Fruit fly (Drosophila melanogaster) whole organism, adult: ENCODE measurements around the gene CG34309.

ENCODE experiments used
- CG11617 ChIP-seq: fragments of 200-800 bp; sonication (Bioruptor generic); optimal IDR thresholded peaks from 2 replicates; lab custom pipeline; 2017; ENCODE audit warnings: mild to moderate bottlenecking, missing biosample characterization, missing genetic modification reagents, missing genetic modification characterization
- CG12768 ChIP-seq: fragments of 200-800 bp; sonication (Bioruptor generic); optimal IDR thresholded peaks from 2 replicates; lab custom pipeline; 2017; ENCODE audit warnings: missing biosample characterization, missing genetic modification characterization, mild to moderate bottlenecking, moderate library complexity, missing genetic modification reagents
- CG14711 ChIP-seq: fragments of 200-800 bp; sonication (Bioruptor generic); optimal IDR thresholded peaks from 2 replicates; lab custom pipeline; 2018; ENCODE audit warnings: missing biosample characterization, mild to moderate bottlenecking, missing genetic modification characterization, moderate library complexity
- CG1620 ChIP-seq: fragments of 200-800 bp; sonication (Bioruptor generic); optimal IDR thresholded peaks from 2 replicates; lab custom pipeline; 2016; ENCODE audit warnings: missing biosample characterization, missing genetic modification characterization
- CG33017 ChIP-seq: fragments of 200-800 bp; sonication (Bioruptor generic); optimal IDR thresholded peaks from 2 replicates; lab custom pipeline; 2018; ENCODE audit warnings: missing biosample characterization, mild to moderate bottlenecking, missing genetic modification characterization, moderate library complexity
- CG5204 ChIP-seq: fragments of 200-800 bp; sonication (Bioruptor generic); optimal IDR thresholded peaks from 2 replicates; lab custom pipeline; 2016; ENCODE audit warnings: missing biosample characterization, missing genetic modification characterization
- CG7045 ChIP-seq: fragments of 200-800 bp; sonication (Bioruptor generic); optimal IDR thresholded peaks from 2 replicates; lab custom pipeline; 2017; ENCODE audit warnings: missing biosample characterization, mild to moderate bottlenecking, missing genetic modification characterization
- CG7101 ChIP-seq: fragments of 200-800 bp; sonication (Bioruptor generic); optimal IDR thresholded peaks from 2 replicates; lab custom pipeline; 2018; ENCODE audit warnings: missing biosample characterization, mild to moderate bottlenecking, missing genetic modification characterization, moderate library complexity
- Clk ChIP-seq: fragments of 200-800 bp; sonication (Bioruptor generic); optimal IDR thresholded peaks from 2 replicates; lab custom pipeline; 2017; ENCODE audit warnings: missing biosample characterization, missing genetic modification characterization
- Crg-1 ChIP-seq: fragments of 200-800 bp; sonication (Bioruptor generic); optimal IDR thresholded peaks from 2 replicates; lab custom pipeline; 2016; ENCODE audit warnings: missing biosample characterization, missing genetic modification characterization
- Hr96 ChIP-seq: fragments of 200-800 bp; sonication (Bioruptor generic); optimal IDR thresholded peaks from 2 replicates; lab custom pipeline; 2016; ENCODE audit warnings: missing biosample characterization, missing genetic modification characterization
- Mnt ChIP-seq: fragments of 200-800 bp; sonication (Bioruptor generic); optimal IDR thresholded peaks from 2 replicates; lab custom pipeline; 2016; ENCODE audit warnings: missing biosample characterization, mild to moderate bottlenecking, missing genetic modification characterization
- bab1 ChIP-seq: fragments of 200-800 bp; sonication (Bioruptor generic); optimal IDR thresholded peaks from 3 replicates; lab custom pipeline; 2019; ENCODE audit warnings: missing biosample characterization, mild to moderate bottlenecking, missing genetic modification characterization, moderate library complexity
- cic ChIP-seq: fragments of 200-800 bp; sonication (Bioruptor generic); optimal IDR thresholded peaks from 2 replicates; lab custom pipeline; 2017; ENCODE audit warnings: missing biosample characterization, mild to moderate bottlenecking, missing genetic modification characterization, moderate library complexity
- cnc ChIP-seq, 2 experiments: fragments of >200 bp; optimal IDR thresholded peaks; 2 replicates each; lab custom pipeline; 2017
- kay ChIP-seq: fragments of 200-800 bp; sonication (Bioruptor generic); peaks from one replicate; lab custom pipeline; 2016; ENCODE audit warnings: missing biosample characterization, missing genetic modification characterization, borderline replicate concordance
- ovo ChIP-seq: fragments of 200-800 bp; sonication (Bioruptor generic); optimal IDR thresholded peaks from 2 replicates; lab custom pipeline; 2016; ENCODE audit warnings: missing biosample characterization, missing genetic modification characterization
- pad ChIP-seq: fragments of 200-800 bp; sonication (Bioruptor generic); optimal IDR thresholded peaks from 3 replicates; lab custom pipeline; 2017; ENCODE audit warnings: missing biosample characterization, missing genetic modification characterization, mild to moderate bottlenecking, moderate library complexity, missing genetic modification reagents
- tj ChIP-seq: fragments of 200-800 bp; sonication (Bioruptor generic); optimal IDR thresholded peaks from 3 replicates; lab custom pipeline; 2017; ENCODE audit warnings: missing biosample characterization, mild to moderate bottlenecking, missing genetic modification characterization, moderate library complexity
- toe ChIP-seq: fragments of 200-800 bp; sonication (Bioruptor generic); optimal IDR thresholded peaks from 2 replicates; lab custom pipeline; 2016; ENCODE audit warnings: missing biosample characterization, missing genetic modification characterization

The CG34309 gene

dm6 chr3R:13369348-13369747, 3.1 kb upstream of the CG34309 start, which contains the start of gene CheA87a:
CheA87a (plus strand) TSS chr3R:13369648.
- TF ChIP-seq Clk (no peak), kay (GFP tag; lab: Kevin White, UChicago) (peak; percentile 31)

DNA sequence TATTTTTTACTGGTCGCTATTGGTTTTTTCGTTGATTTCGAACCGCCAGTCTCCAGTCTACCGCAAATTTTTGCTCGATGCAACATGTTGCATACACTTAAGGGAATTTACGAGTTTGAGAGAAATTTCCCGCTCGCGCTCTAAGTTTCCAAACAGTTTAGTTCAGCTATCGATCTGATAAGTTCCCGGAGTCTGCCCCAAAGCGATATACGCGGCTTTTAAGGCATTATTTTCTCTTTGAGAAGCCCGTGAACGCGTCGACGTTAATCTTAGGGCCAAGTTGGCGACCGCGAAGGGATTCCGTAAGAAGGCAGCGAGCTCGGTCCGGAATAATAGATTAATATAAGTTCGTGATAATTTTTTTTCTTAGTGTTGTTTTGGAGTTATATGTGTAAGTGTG, 2.5 kb downstream of the CG34309 start:
- TF ChIP-seq Hr96: no peak

DNA sequence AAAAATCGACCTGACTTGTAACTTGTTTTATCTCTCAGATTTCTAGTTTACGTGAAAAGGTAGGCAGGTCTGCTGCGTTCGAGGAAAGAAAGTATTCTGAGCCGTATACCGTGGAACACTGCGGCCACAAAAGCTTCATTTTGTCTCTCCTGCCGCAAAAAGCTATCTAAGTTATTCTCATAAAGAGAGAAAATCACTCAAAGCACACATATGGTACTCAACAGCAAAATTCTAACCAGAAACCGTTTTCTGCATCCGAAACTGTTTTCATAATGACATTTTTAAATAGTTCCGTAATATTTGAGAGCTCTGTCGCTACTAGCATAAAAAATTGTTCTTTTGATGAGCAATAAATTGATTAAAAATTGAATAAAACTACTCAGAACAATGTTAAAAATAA, 7.2 kb downstream of the CG34309 start, which contains the start of the genes CG9813 and CG8870:
Gene CG9813, minus strand, starts transcription at position 101 of the 400 bp plus-strand sequence.
Gene CG8870, plus strand, starts transcription at position 168 of the 400 bp plus-strand sequence.
- TF ChIP-seq CG7045 (GFP tag; lab: Kevin White, UChicago) (no peak), Crg-1 (GFP tag; lab: Kevin White, UChicago) (no peak), ovo (GFP tag; lab: Kevin White, UChicago) (no peak), CG7101 (tag; lab: Kevin White, UChicago) (no peak), cic (GFP tag; lab: Kevin White, UChicago) (no peak), CG33017 (no peak), kay (GFP tag; lab: Kevin White, UChicago) (no peak), tj (GFP tag; lab: Kevin White, UChicago) (no peak), CG1620 (no peak)

DNA sequence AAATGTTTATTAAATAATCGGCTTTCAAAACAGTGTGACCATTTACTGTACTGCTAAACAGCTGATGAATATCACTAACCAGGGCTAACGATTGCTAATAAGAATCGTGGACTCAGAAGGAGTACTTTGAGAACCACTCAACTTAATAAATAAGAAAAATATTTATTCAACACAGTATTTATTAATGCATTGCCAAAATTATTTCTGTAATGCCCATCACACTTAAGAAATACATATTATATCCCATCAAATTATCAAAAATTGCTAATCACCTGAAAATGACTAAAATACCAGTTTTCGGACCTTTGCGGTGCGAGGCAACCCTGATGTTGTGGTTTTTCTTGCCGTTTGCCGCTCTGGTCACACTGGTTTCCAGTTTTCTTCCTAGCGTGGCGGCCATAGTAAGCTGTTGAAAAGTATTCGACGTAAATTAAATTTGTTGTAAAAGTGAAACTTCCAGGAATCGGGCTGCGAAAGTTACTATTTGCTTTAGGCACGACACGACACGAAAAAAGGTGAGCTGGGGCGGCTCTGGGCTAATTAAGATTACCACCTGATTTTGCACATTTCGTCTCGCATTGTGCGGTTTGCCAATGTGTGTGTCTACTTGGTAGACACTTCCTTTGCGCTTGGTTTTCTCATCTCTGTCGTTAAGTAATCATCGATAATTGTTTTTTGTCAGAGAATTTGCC, 9.5 kb downstream of the CG34309 start, which contains the start of the genes mRpS21 and Droj2:
Gene mRpS21, minus strand, starts transcription at position 66 of the 692 bp plus-strand sequence.
Gene Droj2, plus strand, starts transcription at position 363 of the 692 bp plus-strand sequence.
- no peak for TF ChIP-seq cnc (optimal IDR thresholded peaks at IDR 0.05; lab: Kevin White, UChicago)
- TF ChIP-seq Mnt (GFP tag; lab: Kevin White, UChicago): peak; percentile 30
- peak; percentile 39 for TF ChIP-seq CG11617
- TF ChIP-seq kay (GFP tag; lab: Kevin White, UChicago): no peak
- TF ChIP-seq CG33017: peak; percentile 34
- TF ChIP-seq CG1620: peak; percentile 71
- peak; percentile 82 for TF ChIP-seq CG5204 (GFP tag; lab: Kevin White, UChicago)
- TF ChIP-seq toe (GFP tag; lab: Kevin White, UChicago): peak; percentile 80
- peak; percentile 47 for TF ChIP-seq CG7045 (GFP tag; lab: Kevin White, UChicago)
- TF ChIP-seq CG7101 (tag; lab: Kevin White, UChicago): peak; percentile 68
- peak; percentile 66 for TF ChIP-seq bab1 (GFP tag; lab: Kevin White, UChicago)
- TF ChIP-seq pad (GFP tag; lab: Kevin White, UChicago): peak; percentile 25
- no peak for TF ChIP-seq Hr96
- peak; percentile 92 for TF ChIP-seq CG14711
- TF ChIP-seq Crg-1 (GFP tag; lab: Kevin White, UChicago): peak; percentile 63
- TF ChIP-seq Clk: peak; percentile 56
- TF ChIP-seq CG12768: peak; percentile 39
- peak; percentile 37 for TF ChIP-seq ovo (GFP tag; lab: Kevin White, UChicago)
- TF ChIP-seq cic (GFP tag; lab: Kevin White, UChicago): no peak
- TF ChIP-seq tj (GFP tag; lab: Kevin White, UChicago): peak; percentile 40

DNA sequence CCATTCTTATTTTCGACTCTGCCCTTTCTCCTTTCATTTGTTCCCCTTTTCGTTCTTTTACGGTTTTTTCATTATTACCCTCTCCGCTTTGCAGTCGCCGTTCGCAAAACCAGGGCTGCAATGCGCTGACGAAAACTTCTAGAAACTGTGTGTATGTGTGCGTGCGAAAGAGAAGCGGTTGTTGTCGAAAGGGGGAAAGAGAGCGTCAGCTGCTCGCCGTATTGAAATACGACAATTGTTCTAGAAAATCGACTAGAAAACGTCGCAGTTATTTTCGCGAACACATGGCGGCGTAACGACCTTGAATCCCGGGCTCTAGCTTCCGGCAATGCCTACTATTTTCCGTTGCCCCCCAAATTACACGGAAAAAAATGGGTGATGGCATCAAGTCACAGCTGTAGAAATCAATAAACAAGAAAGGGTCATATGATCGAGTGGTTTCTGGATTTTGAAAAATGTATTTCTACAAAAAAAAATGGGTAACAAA, 10.3 kb downstream of the CG34309 start:
- no peak for TF ChIP-seq CG7045 (GFP tag; lab: Kevin White, UChicago)
- TF ChIP-seq bab1 (GFP tag; lab: Kevin White, UChicago): peak; percentile 3
- no peak for TF ChIP-seq Hr96
- TF ChIP-seq CG11617: peak; percentile 50
- TF ChIP-seq Mnt (GFP tag; lab: Kevin White, UChicago): peak; percentile 86
- peak; percentile 22 for TF ChIP-seq CG14711
- no peak for TF ChIP-seq cnc (optimal IDR thresholded peaks at IDR 0.05; lab: Kevin White, UChicago)
- TF ChIP-seq pad (GFP tag; lab: Kevin White, UChicago): peak; percentile 92
- TF ChIP-seq CG7101 (tag; lab: Kevin White, UChicago): peak; percentile 23
- no peak for TF ChIP-seq CG5204 (GFP tag; lab: Kevin White, UChicago)
- no peak for TF ChIP-seq Clk
- TF ChIP-seq CG12768: peak; percentile 21
- TF ChIP-seq ovo (GFP tag; lab: Kevin White, UChicago): peak; percentile 15
- TF ChIP-seq Crg-1 (GFP tag; lab: Kevin White, UChicago): no peak
- TF ChIP-seq kay (GFP tag; lab: Kevin White, UChicago): peak; percentile 93
- no peak for TF ChIP-seq toe (GFP tag; lab: Kevin White, UChicago)
- TF ChIP-seq CG1620: no peak
- no peak for TF ChIP-seq tj (GFP tag; lab: Kevin White, UChicago)
- TF ChIP-seq CG33017: peak; percentile 31
- TF ChIP-seq cic (GFP tag; lab: Kevin White, UChicago): peak; percentile 32

DNA sequence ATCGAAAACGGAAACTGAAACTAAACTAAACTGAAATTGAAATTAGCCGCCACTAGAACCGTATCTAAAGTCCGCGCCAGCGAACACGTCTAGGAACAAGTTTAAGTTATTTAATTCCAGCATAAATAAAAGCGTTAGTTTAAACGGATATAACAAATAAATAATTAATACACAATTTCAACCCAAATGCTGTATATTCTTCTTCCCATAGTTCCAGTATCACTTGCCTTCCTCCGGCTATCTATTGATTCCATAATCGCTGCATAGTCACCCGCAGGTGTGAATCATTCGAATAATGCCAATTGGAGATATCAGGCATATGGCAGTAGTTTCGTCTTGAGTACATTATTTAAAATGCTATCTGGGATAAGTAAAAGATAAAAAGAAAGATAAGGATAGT, 12.7 kb downstream of the CG34309 start:
- TF ChIP-seq CG11617: no peak
- peak; percentile 91 for TF ChIP-seq kay (GFP tag; lab: Kevin White, UChicago)
- no peak for TF ChIP-seq Hr96
